Worm (Caenorhabditis elegans): ENCODE measurements around the gene F13H8.12.

F13H8.12 gene

ce11 chrII:6257220-6257877 lies 5.0 kb upstream of the F13H8.12 start:
- TF ChIP-seq cog-1 (tag; optimal IDR thresholded peaks at IDR 0.05) = no peak
- TF ChIP-seq ref-1 (GFP tag; conservative IDR thresholded peaks at IDR 0.05) = no peak
- TF ChIP-seq med-1 (GFP tag; optimal IDR thresholded peaks at IDR 0.05; ENCODE audit: insufficient read depth) = no peak
- TF ChIP-seq tab-1 (GFP tag; IDR thresholded peaks at IDR 0.05) = no peak
- no peak for TF ChIP-seq flt-1 (GFP tag; IDR thresholded peaks at IDR 0.05)
- no peak for TF ChIP-seq T22C8.4 (GFP tag; IDR thresholded peaks at IDR 0.05)
- TF ChIP-seq klf-2 (GFP tag; conservative IDR thresholded peaks at IDR 0.05) = no peak
- TF ChIP-seq ztf-29 (GFP tag; IDR thresholded peaks at IDR 0.05) = no peak
- no peak for TF ChIP-seq ztf-23 (GFP tag; IDR thresholded peaks at IDR 0.05)

ce11 chrII:6259867-6260266 lies 2.5 kb upstream of the F13H8.12 start, which contains the start of gene F13H8.11:
F13H8.11 (minus strand) TSS chrII:6260021.
- TF ChIP-seq flt-1 (GFP tag; IDR thresholded peaks at IDR 0.05) = no peak

ce11 chrII:6260684-6261083 lies 1.6 kb upstream of the F13H8.12 start, which contains the start of gene nmgp-1:
nmgp-1 (plus strand) TSS chrII:6260857.
- TF ChIP-seq klf-2 (GFP tag; conservative IDR thresholded peaks at IDR 0.05) (no peak), ztf-29 (GFP tag; IDR thresholded peaks at IDR 0.05) (no peak), flt-1 (GFP tag; IDR thresholded peaks at IDR 0.05) (no peak), cog-1 (tag; optimal IDR thresholded peaks at IDR 0.05) (no peak), med-1 (GFP tag; optimal IDR thresholded peaks at IDR 0.05; ENCODE audit: insufficient read depth) (no peak), ref-1 (GFP tag; conservative IDR thresholded peaks at IDR 0.05) (no peak), tab-1 (GFP tag; IDR thresholded peaks at IDR 0.05) (no peak)

ce11 chrII:6263685-6264084 lies 1.4 kb downstream of the F13H8.12 start, which contains the start of gene F13H8.3:
F13H8.3 (plus strand) TSS chrII:6263985.
- TF ChIP-seq klf-2 (GFP tag; conservative IDR thresholded peaks at IDR 0.05) = no peak

- no peak for TF ChIP-seq ztf-23 (GFP tag; IDR thresholded peaks at IDR 0.05)
- no peak for TF ChIP-seq tab-1 (GFP tag; IDR thresholded peaks at IDR 0.05)
- TF ChIP-seq cog-1 (tag; optimal IDR thresholded peaks at IDR 0.05) = no peak
- TF ChIP-seq T22C8.4 (GFP tag; IDR thresholded peaks at IDR 0.05) = no peak
- TF ChIP-seq ztf-29 (GFP tag; IDR thresholded peaks at IDR 0.05) = no peak
- TF ChIP-seq klf-2 (GFP tag; conservative IDR thresholded peaks at IDR 0.05) = no peak
- TF ChIP-seq flt-1 (GFP tag; IDR thresholded peaks at IDR 0.05) = no peak
Observed at ce11 chrII:6267983-6268382, 5.7 kb downstream of the F13H8.12 start, which contains the start of gene F13H8.8. F13H8.8 (minus strand) TSS chrII:6268083.

- TF ChIP-seq flt-1 (GFP tag; IDR thresholded peaks at IDR 0.05) (peak; percentile 81), T22C8.4 (GFP tag; IDR thresholded peaks at IDR 0.05) (peak; percentile 25; the same call in 1 of the 2 replicates), tab-1 (GFP tag; IDR thresholded peaks at IDR 0.05) (peak; percentile 35; the same call in 1 of the 2 replicates), ztf-23 (GFP tag; IDR thresholded peaks at IDR 0.05) (peak; percentile 86; the same call in 1 of the 2 replicates), ref-1 (GFP tag; conservative IDR thresholded peaks at IDR 0.05) (no peak), ztf-29 (GFP tag; IDR thresholded peaks at IDR 0.05) (no peak), cog-1 (tag; optimal IDR thresholded peaks at IDR 0.05) (peak; percentile 43), med-1 (GFP tag; optimal IDR thresholded peaks at IDR 0.05; ENCODE audit: insufficient read depth) (no peak), klf-2 (GFP tag; conservative IDR thresholded peaks at IDR 0.05) (0 out of 2 replicates have a peak, but pooled peaks have one; percentile 37)
Observed at ce11 chrII:6269805-6270414, 7.6 kb downstream of the F13H8.12 start, which contains the start of gene F13H8.2. F13H8.2 (plus strand) TSS chrII:6270364.

ce11 chrII:6273916-6274315 lies 11.6 kb downstream of the F13H8.12 start, which contains the start of gene bpl-1:
bpl-1 (plus strand) TSS chrII:6274216.
- TF ChIP-seq T22C8.4 (GFP tag; IDR thresholded peaks at IDR 0.05) (no peak), flt-1 (GFP tag; IDR thresholded peaks at IDR 0.05) (no peak), med-1 (GFP tag; optimal IDR thresholded peaks at IDR 0.05; ENCODE audit: insufficient read depth) (no peak), ztf-23 (GFP tag; IDR thresholded peaks at IDR 0.05) (no peak), ztf-29 (GFP tag; IDR thresholded peaks at IDR 0.05) (no peak), klf-2 (GFP tag; conservative IDR thresholded peaks at IDR 0.05) (no peak), ref-1 (GFP tag; conservative IDR thresholded peaks at IDR 0.05) (no peak), tab-1 (GFP tag; IDR thresholded peaks at IDR 0.05) (no peak), cog-1 (tag; optimal IDR thresholded peaks at IDR 0.05) (no peak)

- TF ChIP-seq cog-1 (tag; optimal IDR thresholded peaks at IDR 0.05) = no peak
- TF ChIP-seq med-1 (GFP tag; optimal IDR thresholded peaks at IDR 0.05; ENCODE audit: insufficient read depth) = no peak
- no peak for TF ChIP-seq klf-2 (GFP tag; conservative IDR thresholded peaks at IDR 0.05)
- no peak for TF ChIP-seq T22C8.4 (GFP tag; IDR thresholded peaks at IDR 0.05)
- TF ChIP-seq flt-1 (GFP tag; IDR thresholded peaks at IDR 0.05) = no peak
- TF ChIP-seq ref-1 (GFP tag; conservative IDR thresholded peaks at IDR 0.05) = no peak
- no peak for TF ChIP-seq tab-1 (GFP tag; IDR thresholded peaks at IDR 0.05)
Observed at ce11 chrII:6281002-6281401, 18.7 kb downstream of the F13H8.12 start, which contains the start of gene scly-1. scly-1 (minus strand) TSS chrII:6281102.

- no peak for TF ChIP-seq ztf-29 (GFP tag; IDR thresholded peaks at IDR 0.05)
- no peak for TF ChIP-seq cog-1 (tag; optimal IDR thresholded peaks at IDR 0.05)
- TF ChIP-seq med-1 (GFP tag; optimal IDR thresholded peaks at IDR 0.05; ENCODE audit: insufficient read depth) = no peak
- no peak for TF ChIP-seq flt-1 (GFP tag; IDR thresholded peaks at IDR 0.05)
- TF ChIP-seq tab-1 (GFP tag; IDR thresholded peaks at IDR 0.05) = no peak
- TF ChIP-seq ref-1 (GFP tag; conservative IDR thresholded peaks at IDR 0.05) = no peak
- TF ChIP-seq klf-2 (GFP tag; conservative IDR thresholded peaks at IDR 0.05) = no peak
- TF ChIP-seq T22C8.4 (GFP tag; IDR thresholded peaks at IDR 0.05) = no peak
- no peak for TF ChIP-seq ztf-23 (GFP tag; IDR thresholded peaks at IDR 0.05)
Observed at ce11 chrII:6281903-6282302, 19.6 kb downstream of the F13H8.12 start.

- TF ChIP-seq tab-1 (GFP tag; IDR thresholded peaks at IDR 0.05) (no peak), T22C8.4 (GFP tag; IDR thresholded peaks at IDR 0.05) (no peak), ztf-29 (GFP tag; IDR thresholded peaks at IDR 0.05) (no peak), flt-1 (GFP tag; IDR thresholded peaks at IDR 0.05) (no peak), ref-1 (GFP tag; conservative IDR thresholded peaks at IDR 0.05) (no peak), ztf-23 (GFP tag; IDR thresholded peaks at IDR 0.05) (no peak), klf-2 (GFP tag; conservative IDR thresholded peaks at IDR 0.05) (no peak), cog-1 (tag; optimal IDR thresholded peaks at IDR 0.05) (no peak), med-1 (GFP tag; optimal IDR thresholded peaks at IDR 0.05; ENCODE audit: insufficient read depth) (no peak)
Observed at ce11 chrII:6283074-6283473, 20.8 kb downstream of the F13H8.12 start, which contains the start of gene F13H8.1. F13H8.1 (plus strand) TSS chrII:6283384.
